Fruit fly (Drosophila melanogaster) whole organism, adult: ENCODE data around the gene Sfp77F.

Experiments used
- CG11617 ChIP-seq: fragments of 200-800 bp; sonication (Bioruptor generic); optimal IDR thresholded peaks from 2 replicates; lab custom pipeline; 2017; ENCODE audit warnings: mild to moderate bottlenecking, missing biosample characterization, missing genetic modification reagents, missing genetic modification characterization
- CG12768 ChIP-seq: fragments of 200-800 bp; sonication (Bioruptor generic); optimal IDR thresholded peaks from 2 replicates; lab custom pipeline; 2017; ENCODE audit warnings: missing biosample characterization, missing genetic modification characterization, mild to moderate bottlenecking, moderate library complexity, missing genetic modification reagents
- CG14711 ChIP-seq: fragments of 200-800 bp; sonication (Bioruptor generic); optimal IDR thresholded peaks from 2 replicates; lab custom pipeline; 2018; ENCODE audit warnings: missing biosample characterization, mild to moderate bottlenecking, missing genetic modification characterization, moderate library complexity
- CG1620 ChIP-seq: fragments of 200-800 bp; sonication (Bioruptor generic); optimal IDR thresholded peaks from 2 replicates; lab custom pipeline; 2016; ENCODE audit warnings: missing biosample characterization, missing genetic modification characterization
- CG33017 ChIP-seq: fragments of 200-800 bp; sonication (Bioruptor generic); optimal IDR thresholded peaks from 2 replicates; lab custom pipeline; 2018; ENCODE audit warnings: missing biosample characterization, mild to moderate bottlenecking, missing genetic modification characterization, moderate library complexity
- CG5204 ChIP-seq: fragments of 200-800 bp; sonication (Bioruptor generic); optimal IDR thresholded peaks from 2 replicates; lab custom pipeline; 2016; ENCODE audit warnings: missing biosample characterization, missing genetic modification characterization
- CG7045 ChIP-seq: fragments of 200-800 bp; sonication (Bioruptor generic); optimal IDR thresholded peaks from 2 replicates; lab custom pipeline; 2017; ENCODE audit warnings: missing biosample characterization, mild to moderate bottlenecking, missing genetic modification characterization
- CG7101 ChIP-seq: fragments of 200-800 bp; sonication (Bioruptor generic); optimal IDR thresholded peaks from 2 replicates; lab custom pipeline; 2018; ENCODE audit warnings: missing biosample characterization, mild to moderate bottlenecking, missing genetic modification characterization, moderate library complexity
- Clk ChIP-seq: fragments of 200-800 bp; sonication (Bioruptor generic); optimal IDR thresholded peaks from 2 replicates; lab custom pipeline; 2017; ENCODE audit warnings: missing biosample characterization, missing genetic modification characterization
- Crg-1 ChIP-seq: fragments of 200-800 bp; sonication (Bioruptor generic); optimal IDR thresholded peaks from 2 replicates; lab custom pipeline; 2016; ENCODE audit warnings: missing biosample characterization, missing genetic modification characterization
- Hr96 ChIP-seq: fragments of 200-800 bp; sonication (Bioruptor generic); optimal IDR thresholded peaks from 2 replicates; lab custom pipeline; 2016; ENCODE audit warnings: missing biosample characterization, missing genetic modification characterization
- Mnt ChIP-seq: fragments of 200-800 bp; sonication (Bioruptor generic); optimal IDR thresholded peaks from 2 replicates; lab custom pipeline; 2016; ENCODE audit warnings: missing biosample characterization, mild to moderate bottlenecking, missing genetic modification characterization
- bab1 ChIP-seq: fragments of 200-800 bp; sonication (Bioruptor generic); optimal IDR thresholded peaks from 3 replicates; lab custom pipeline; 2019; ENCODE audit warnings: missing biosample characterization, mild to moderate bottlenecking, missing genetic modification characterization, moderate library complexity
- cic ChIP-seq: fragments of 200-800 bp; sonication (Bioruptor generic); optimal IDR thresholded peaks from 2 replicates; lab custom pipeline; 2017; ENCODE audit warnings: missing biosample characterization, mild to moderate bottlenecking, missing genetic modification characterization, moderate library complexity
- cnc ChIP-seq, 2 experiments: fragments of >200 bp; optimal IDR thresholded peaks; 2 replicates each; lab custom pipeline; 2017
- kay ChIP-seq: fragments of 200-800 bp; sonication (Bioruptor generic); peaks from one replicate; lab custom pipeline; 2016; ENCODE audit warnings: missing biosample characterization, missing genetic modification characterization, borderline replicate concordance
- ovo ChIP-seq: fragments of 200-800 bp; sonication (Bioruptor generic); optimal IDR thresholded peaks from 2 replicates; lab custom pipeline; 2016; ENCODE audit warnings: missing biosample characterization, missing genetic modification characterization
- pad ChIP-seq: fragments of 200-800 bp; sonication (Bioruptor generic); optimal IDR thresholded peaks from 3 replicates; lab custom pipeline; 2017; ENCODE audit warnings: missing biosample characterization, missing genetic modification characterization, mild to moderate bottlenecking, moderate library complexity, missing genetic modification reagents
- tj ChIP-seq: fragments of 200-800 bp; sonication (Bioruptor generic); optimal IDR thresholded peaks from 3 replicates; lab custom pipeline; 2017; ENCODE audit warnings: missing biosample characterization, mild to moderate bottlenecking, missing genetic modification characterization, moderate library complexity
- toe ChIP-seq: fragments of 200-800 bp; sonication (Bioruptor generic); optimal IDR thresholded peaks from 2 replicates; lab custom pipeline; 2016; ENCODE audit warnings: missing biosample characterization, missing genetic modification characterization

Gene Sfp77F

DNA sequence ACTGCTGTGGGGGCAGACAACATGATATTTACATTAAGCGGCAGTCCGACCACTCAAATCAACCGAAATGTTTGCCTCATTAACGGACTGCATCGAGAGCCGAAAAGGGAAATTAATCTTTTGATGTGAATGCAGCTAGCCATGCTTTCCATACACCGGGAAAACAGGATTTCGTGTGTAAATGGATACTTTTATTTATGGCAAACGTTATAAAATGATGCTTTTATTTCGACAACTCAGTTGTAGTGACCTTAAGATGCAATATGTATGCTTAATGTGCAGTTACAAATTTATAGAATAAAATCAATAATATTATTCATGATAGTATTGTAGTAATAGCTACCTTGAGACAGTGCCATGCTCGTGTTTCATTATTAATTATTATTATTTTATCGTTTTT lies 34.3 kb upstream of the Sfp77F start:
- TF ChIP-seq cnc (optimal IDR thresholded peaks at IDR 0.05; lab: Kevin White, UChicago), result no peak

DNA sequence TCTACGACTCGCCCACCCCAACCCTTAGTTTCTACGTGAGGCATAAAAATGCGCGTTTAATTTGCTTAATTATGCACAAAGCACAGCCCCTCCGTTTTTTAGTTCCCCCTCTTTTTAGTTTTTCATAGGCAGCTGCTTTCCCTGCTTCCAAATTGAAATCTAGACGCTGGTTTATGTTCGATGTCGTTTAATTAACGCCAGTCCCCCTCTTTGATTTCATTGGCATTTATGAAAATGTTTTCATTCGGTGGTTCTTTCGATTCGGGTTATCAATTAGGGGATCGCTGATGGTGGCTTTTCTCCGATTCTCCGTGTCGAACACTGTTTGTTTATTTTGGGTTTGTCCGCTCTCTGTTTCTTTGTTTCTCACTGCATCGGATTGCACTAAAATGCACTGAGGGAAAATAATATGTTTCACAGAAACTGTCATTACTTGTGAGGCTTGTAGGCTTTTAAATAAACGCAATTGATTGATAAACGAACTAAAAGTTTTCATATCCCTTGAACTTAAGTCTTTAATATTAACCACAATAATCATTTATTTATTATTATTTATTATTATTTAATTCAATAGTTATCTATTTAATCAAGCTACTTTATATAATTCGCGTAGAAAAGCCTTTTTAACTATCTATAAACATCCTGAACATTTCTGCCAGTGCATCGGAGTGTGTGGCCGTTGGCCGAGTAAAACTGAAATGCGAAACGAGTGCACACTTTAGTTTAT lies 33.0 kb upstream of the Sfp77F start:
- TF ChIP-seq ovo (GFP tag; lab: Kevin White, UChicago) (no peak), CG14711 (tag; lab: Kevin White, UChicago) (peak; percentile 57), Mnt (GFP tag; lab: Kevin White, UChicago) (no peak), cic (GFP tag; lab: Kevin White, UChicago) (no peak), CG1620 (no peak), kay (GFP tag; lab: Kevin White, UChicago) (no peak), CG7101 (tag; lab: Kevin White, UChicago) (peak; percentile 49), CG11617 (GFP tag; lab: Kevin White, UChicago) (peak; percentile 51), CG12768 (GFP tag; lab: Kevin White, UChicago) (no peak), Crg-1 (GFP tag; lab: Kevin White, UChicago) (no peak), CG5204 (GFP tag; lab: Kevin White, UChicago) (no peak), toe (GFP tag; lab: Kevin White, UChicago) (no peak), bab1 (GFP tag; lab: Kevin White, UChicago) (peak; percentile 77), pad (peak; percentile 54), CG7045 (GFP tag; lab: Kevin White, UChicago) (no peak), tj (GFP tag; lab: Kevin White, UChicago) (no peak), Clk (GFP tag; lab: Kevin White, UChicago) (no peak), cnc (optimal IDR thresholded peaks at IDR 0.05; lab: Kevin White, UChicago) (no peak), CG33017 (tag; lab: Kevin White, UChicago) (no peak), Hr96 (GFP tag; lab: Kevin White, UChicago) (no peak)

DNA sequence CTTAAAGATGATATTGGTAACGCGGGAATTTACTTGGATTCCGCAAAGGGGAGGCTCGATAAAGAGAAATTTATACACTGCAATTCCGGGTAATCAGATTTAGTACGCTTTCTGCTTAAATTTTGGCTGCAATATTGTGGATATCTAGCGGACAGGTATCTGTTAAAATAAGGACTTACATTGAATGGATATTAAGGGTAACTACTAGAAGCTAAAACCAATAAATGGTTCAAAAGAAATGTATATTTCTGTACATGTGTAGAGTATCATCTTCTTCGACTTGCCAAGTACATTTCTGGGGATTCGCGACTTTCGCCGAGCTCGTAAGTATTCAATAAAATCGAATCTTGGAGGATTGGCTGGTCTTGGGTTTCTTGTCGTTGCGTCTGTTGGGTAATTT lies 32.2 kb upstream of the Sfp77F start:
- no peak for TF ChIP-seq ovo (GFP tag; lab: Kevin White, UChicago)
- TF ChIP-seq tj (GFP tag; lab: Kevin White, UChicago), result no peak
- TF ChIP-seq CG1620, result no peak
- no peak for TF ChIP-seq CG5204 (GFP tag; lab: Kevin White, UChicago)
- TF ChIP-seq CG12768 (GFP tag; lab: Kevin White, UChicago), result no peak
- TF ChIP-seq kay (GFP tag; lab: Kevin White, UChicago), result no peak
- no peak for TF ChIP-seq CG7045 (GFP tag; lab: Kevin White, UChicago)
- no peak for TF ChIP-seq cnc (optimal IDR thresholded peaks at IDR 0.05; lab: Kevin White, UChicago)
- TF ChIP-seq Crg-1 (GFP tag; lab: Kevin White, UChicago), result no peak
- TF ChIP-seq Clk (GFP tag; lab: Kevin White, UChicago), result no peak

DNA sequence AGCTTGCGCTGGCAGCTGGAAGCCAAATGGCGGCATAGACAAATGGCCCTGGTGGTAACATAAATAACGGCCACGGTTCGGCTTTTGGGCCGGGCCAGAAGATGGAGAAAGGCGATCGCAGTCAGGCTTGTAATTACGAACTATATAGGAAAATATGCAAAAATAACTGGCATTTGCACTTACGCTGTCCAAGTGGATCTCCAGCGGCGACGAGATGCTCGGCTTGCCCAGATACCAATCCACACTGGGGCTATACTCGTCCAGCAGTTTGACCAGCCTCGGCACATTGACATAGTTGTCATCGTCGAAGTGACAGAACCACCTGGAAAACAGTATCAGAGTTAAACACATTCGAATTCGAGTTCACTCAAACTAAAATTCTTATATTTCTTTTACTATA lies 30.3 kb upstream of the Sfp77F start, which contains the start of gene CG10589:
TSS of gene CG10589 (plus strand) at position 301 of the 400 bp plus-strand sequence.
- TF ChIP-seq pad (no peak), bab1 (GFP tag; lab: Kevin White, UChicago) (no peak), CG1620 (no peak), CG7101 (tag; lab: Kevin White, UChicago) (no peak), CG33017 (tag; lab: Kevin White, UChicago) (no peak), tj (GFP tag; lab: Kevin White, UChicago) (no peak), ovo (GFP tag; lab: Kevin White, UChicago) (no peak), CG11617 (GFP tag; lab: Kevin White, UChicago) (no peak), cic (GFP tag; lab: Kevin White, UChicago) (no peak), Clk (GFP tag; lab: Kevin White, UChicago) (no peak), cnc (optimal IDR thresholded peaks at IDR 0.05; lab: Kevin White, UChicago) (no peak), toe (GFP tag; lab: Kevin White, UChicago) (no peak), CG5204 (GFP tag; lab: Kevin White, UChicago) (no peak), Crg-1 (GFP tag; lab: Kevin White, UChicago) (no peak), Hr96 (GFP tag; lab: Kevin White, UChicago) (no peak), Mnt (GFP tag; lab: Kevin White, UChicago) (no peak), CG7045 (GFP tag; lab: Kevin White, UChicago) (no peak), CG14711 (tag; lab: Kevin White, UChicago) (no peak)

DNA sequence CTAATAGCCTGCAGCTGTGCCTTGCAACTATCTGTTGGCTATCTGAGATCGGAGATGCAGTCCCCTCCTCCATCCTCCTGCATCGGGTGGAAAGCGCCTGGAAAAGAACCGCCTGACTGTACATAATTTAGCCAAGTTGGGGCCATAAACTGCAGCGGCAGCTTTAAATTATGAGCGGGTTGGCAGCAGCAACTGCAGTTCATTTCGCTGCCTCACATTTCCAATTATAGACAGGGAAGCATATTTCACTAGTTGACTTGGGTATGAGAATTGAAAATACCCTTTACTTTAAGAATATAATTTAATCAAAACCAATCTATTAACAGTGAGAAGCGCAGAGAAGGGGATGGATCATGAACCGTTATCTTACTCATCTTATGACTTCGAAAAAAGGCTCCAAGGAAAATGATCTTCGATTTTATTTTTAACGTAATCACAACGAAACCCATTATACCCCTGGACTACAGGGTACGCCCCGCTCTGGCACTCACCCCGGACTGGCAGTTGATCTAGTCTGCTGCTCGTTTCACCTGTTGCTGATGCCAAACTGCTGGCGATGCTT lies 25.9 kb upstream of the Sfp77F start:
- no peak for TF ChIP-seq toe (GFP tag; lab: Kevin White, UChicago)
- TF ChIP-seq CG33017 (tag; lab: Kevin White, UChicago), result no peak
- peak; percentile 23 for TF ChIP-seq CG7101 (tag; lab: Kevin White, UChicago)
- TF ChIP-seq kay (GFP tag; lab: Kevin White, UChicago), result no peak
- TF ChIP-seq cnc (optimal IDR thresholded peaks at IDR 0.05; lab: Kevin White, UChicago), result no peak
- no peak for TF ChIP-seq CG7045 (GFP tag; lab: Kevin White, UChicago)
- TF ChIP-seq cic (GFP tag; lab: Kevin White, UChicago), result no peak
- TF ChIP-seq bab1 (GFP tag; lab: Kevin White, UChicago), result peak; percentile 93
- peak; percentile 25 for TF ChIP-seq pad
- TF ChIP-seq Mnt (GFP tag; lab: Kevin White, UChicago), result no peak
- TF ChIP-seq CG12768 (GFP tag; lab: Kevin White, UChicago), result no peak
- peak; percentile 27 for TF ChIP-seq CG1620
- no peak for TF ChIP-seq Clk (GFP tag; lab: Kevin White, UChicago)
- TF ChIP-seq CG5204 (GFP tag; lab: Kevin White, UChicago), result no peak
- TF ChIP-seq Crg-1 (GFP tag; lab: Kevin White, UChicago), result peak; percentile 27
- peak; percentile 99 for TF ChIP-seq tj (GFP tag; lab: Kevin White, UChicago)
- peak; percentile 58 for TF ChIP-seq CG14711 (tag; lab: Kevin White, UChicago)
- no peak for TF ChIP-seq CG11617 (GFP tag; lab: Kevin White, UChicago)
- peak; percentile 7 for TF ChIP-seq Hr96 (GFP tag; lab: Kevin White, UChicago)
- no peak for TF ChIP-seq ovo (GFP tag; lab: Kevin White, UChicago)
